Fruit fly (Drosophila melanogaster) whole organism, embryonic: ENCODE results near the gene SPARC.

Source experiments
- Ada2b ChIP-seq: fragments of 200-800 bp; sonication (Bioruptor generic); IDR thresholded peaks from 2 replicates; pipeline ENCODE4 v1.3.6; 2022; ENCODE audit warnings: missing biosample characterization, missing genetic modification characterization
- Adf1 ChIP-seq: fragments of 200-800 bp; sonication (Bioruptor generic); IDR thresholded peaks from 2 replicates; pipeline ENCODE4 v1.3.6; 2022; ENCODE audit warnings: missing biosample characterization, missing genetic modification characterization
- C15 ChIP-seq: fragments of 200-800 bp; sonication (Bioruptor generic); IDR thresholded peaks from 3 replicates; pipeline ENCODE4 v1.3.6; 2022; ENCODE audit warnings: missing biosample characterization, missing genetic modification characterization
- CG10147 ChIP-seq: fragments of 200-800 bp; sonication (Bioruptor generic); optimal IDR thresholded peaks from 2 replicates; lab custom pipeline; 2019; ENCODE audit warnings: missing biosample characterization, mild to moderate bottlenecking, missing genetic modification characterization, moderate library complexity
- CG10267 ChIP-seq: fragments of 200-800 bp; sonication (Bioruptor generic); optimal IDR thresholded peaks from 2 replicates; lab custom pipeline; 2018; ENCODE audit warnings: missing biosample characterization, mild to moderate bottlenecking, missing genetic modification characterization, moderate library complexity
- CG10959 ChIP-seq: fragments of 200-800 bp; sonication (Bioruptor generic); IDR thresholded peaks from 2 replicates; pipeline ENCODE4 v1.3.6; 2022; ENCODE audit warnings: missing biosample characterization, missing genetic modification characterization
- CG11085 ChIP-seq: fragments of 200-800 bp; sonication (Bioruptor generic); IDR thresholded peaks from 2 replicates; pipeline ENCODE4 v1.3.6; 2022; ENCODE audit warnings: missing biosample characterization, missing genetic modification characterization
- CG11504 ChIP-seq: fragments of 200-800 bp; sonication (Bioruptor generic); optimal IDR thresholded peaks from 3 replicates; lab custom pipeline; 2019; ENCODE audit warnings: missing biosample characterization, mild to moderate bottlenecking, missing genetic modification characterization, moderate library complexity
- CG17186 ChIP-seq: fragments of 200-800 bp; sonication (Bioruptor generic); optimal IDR thresholded peaks from 3 replicates; lab custom pipeline; 2017; ENCODE audit warnings: missing biosample characterization, missing genetic modification reagents, missing genetic modification characterization
- CG17359 ChIP-seq: fragments of 200-800 bp; sonication (Bioruptor generic); optimal IDR thresholded peaks from 3 replicates; lab custom pipeline; 2018; ENCODE audit warnings: missing biosample characterization, mild to moderate bottlenecking, missing genetic modification characterization, moderate library complexity
- CG17385 ChIP-seq: fragments of 200-800 bp; sonication (Bioruptor generic); optimal IDR thresholded peaks from 3 replicates; lab custom pipeline; 2018; ENCODE audit warnings: missing biosample characterization, mild to moderate bottlenecking, missing genetic modification characterization
- CG17568 ChIP-seq: fragments of 200-800 bp; sonication (Bioruptor generic); optimal IDR thresholded peaks from 2 replicates; lab custom pipeline; 2018; ENCODE audit warnings: missing biosample characterization, mild to moderate bottlenecking, missing genetic modification characterization, moderate library complexity
- CG17802 ChIP-seq: fragments of 200-800 bp; sonication (Bioruptor generic); optimal IDR thresholded peaks from 2 replicates; lab custom pipeline; 2018; ENCODE audit warnings: missing biosample characterization, mild to moderate bottlenecking, missing genetic modification characterization, moderate library complexity
- CG18476 ChIP-seq: fragments of 200-800 bp; sonication (Bioruptor generic); optimal IDR thresholded peaks from 2 replicates; lab custom pipeline; 2016; ENCODE audit warnings: missing biosample characterization, mild to moderate bottlenecking, missing genetic modification characterization
- CG2199 ChIP-seq: fragments of 200-800 bp; sonication (Bioruptor generic); IDR thresholded peaks from 3 replicates; pipeline ENCODE4 v1.3.6; 2022; ENCODE audit warnings: missing biosample characterization, missing genetic modification characterization
- CG32767 ChIP-seq: fragments of 200-800 bp; sonication (Bioruptor generic); IDR thresholded peaks from 2 replicates; pipeline ENCODE4 v1.3.6; 2022; ENCODE audit warnings: missing biosample characterization, missing genetic modification characterization
- CG34376 ChIP-seq: fragments of 200-800 bp; sonication (Bioruptor generic); optimal IDR thresholded peaks from 2 replicates; lab custom pipeline; 2018; ENCODE audit warnings: missing biosample characterization, mild to moderate bottlenecking, missing genetic modification characterization
- CG3838 ChIP-seq: fragments of 200-800 bp; sonication (Bioruptor generic); optimal IDR thresholded peaks from 3 replicates; lab custom pipeline; 2016; ENCODE audit warnings: missing biosample characterization, missing genetic modification characterization
- CG3847 ChIP-seq: fragments of 200-800 bp; sonication (Bioruptor generic); IDR thresholded peaks from 2 replicates; pipeline ENCODE4 v1.3.6; 2022; ENCODE audit warnings: missing biosample characterization, missing genetic modification characterization
- CG4404 ChIP-seq: fragments of 200-800 bp; sonication (Bioruptor generic); IDR thresholded peaks from 2 replicates; pipeline ENCODE4 v1.3.6; 2022; ENCODE audit warnings: missing biosample characterization, missing genetic modification characterization
- CG4617 ChIP-seq: fragments of 200-800 bp; sonication (Bioruptor generic); optimal IDR thresholded peaks from 3 replicates; lab custom pipeline; 2016; ENCODE audit warnings: missing biosample characterization, missing genetic modification characterization, borderline replicate concordance
- CG4707 ChIP-seq: fragments of 200-800 bp; sonication (Bioruptor generic); optimal IDR thresholded peaks from 2 replicates; lab custom pipeline; 2018; ENCODE audit warnings: missing biosample characterization, mild to moderate bottlenecking, missing genetic modification characterization, moderate library complexity
- CG4730 ChIP-seq: fragments of 200-800 bp; sonication (Bioruptor generic); IDR thresholded peaks from 2 replicates; pipeline ENCODE4 v1.3.6; 2022; ENCODE audit warnings: missing biosample characterization, missing genetic modification characterization
- CG6791 ChIP-seq: fragments of 200-800 bp; sonication (Bioruptor generic); IDR thresholded peaks from 3 replicates; pipeline ENCODE4 v1.3.6; 2022; ENCODE audit warnings: missing biosample characterization, missing genetic modification characterization; ENCODE audit not compliant: partially characterized antibody
- CG8359 ChIP-seq: fragments of 200-800 bp; sonication (Bioruptor generic); optimal IDR thresholded peaks from 2 replicates; lab custom pipeline; 2017; ENCODE audit warnings: missing biosample characterization, mild to moderate bottlenecking, missing genetic modification characterization, borderline replicate concordance
- CG9797 ChIP-seq: fragments of 200-800 bp; sonication (Bioruptor generic); optimal IDR thresholded peaks from 3 replicates; lab custom pipeline; 2018; ENCODE audit warnings: missing biosample characterization, mild to moderate bottlenecking, missing genetic modification characterization
- Dbx ChIP-seq: fragments of 200-800 bp; sonication (Bioruptor generic); IDR thresholded peaks from 3 replicates; pipeline ENCODE4 v1.3.6; 2022; ENCODE audit warnings: missing biosample characterization, missing genetic modification characterization
- E2f1 ChIP-seq: fragments of 200-800 bp; sonication (Bioruptor generic); IDR thresholded peaks from 2 replicates; pipeline ENCODE4 v1.3.6; 2022; ENCODE audit warnings: missing biosample characterization, missing genetic modification characterization
- H2.0 ChIP-seq: fragments of 200-800 bp; sonication (Bioruptor generic); IDR thresholded peaks from 2 replicates; pipeline ENCODE4 v1.3.6; 2022; ENCODE audit warnings: missing biosample characterization, missing genetic modification characterization
- Hand ChIP-seq: fragments of 200-800 bp; sonication (Bioruptor generic); optimal IDR thresholded peaks from 2 replicates; lab custom pipeline; 2017; ENCODE audit warnings: mild to moderate bottlenecking, missing biosample characterization, missing genetic modification reagents, missing genetic modification characterization
- MESR4 ChIP-seq: fragments of 200-800 bp; sonication (Bioruptor generic); optimal IDR thresholded peaks from 2 replicates; lab custom pipeline; 2018; ENCODE audit warnings: missing biosample characterization, mild to moderate bottlenecking, missing genetic modification characterization, moderate library complexity
- Max ChIP-seq: fragments of 200-800 bp; sonication (Bioruptor generic); optimal IDR thresholded peaks from 2 replicates; lab custom pipeline; 2016; ENCODE audit warnings: missing biosample characterization, mild to moderate bottlenecking, missing genetic modification characterization
- Med ChIP-seq: fragments of 200-800 bp; sonication (Bioruptor generic); peaks from one replicate; lab custom pipeline; 2016; ENCODE audit warnings: missing biosample characterization, missing genetic modification characterization, mild to moderate bottlenecking, inconsistent platforms, moderate library complexity
- NK7.1 ChIP-seq: fragments of 200-800 bp; sonication (Bioruptor generic); optimal IDR thresholded peaks from 3 replicates; lab custom pipeline; 2016; ENCODE audit warnings: missing biosample characterization, missing genetic modification characterization
- Opbp ChIP-seq: fragments of 200-800 bp; sonication (Bioruptor generic); IDR thresholded peaks from 3 replicates; pipeline ENCODE4 v1.3.6; 2022; ENCODE audit warnings: missing biosample characterization, missing genetic modification characterization; ENCODE audit not compliant: partially characterized antibody
- bbx ChIP-seq: fragments of 200-800 bp; sonication (Bioruptor generic); IDR thresholded peaks from 2 replicates; pipeline ENCODE4 v1.3.6; 2022; ENCODE audit warnings: missing biosample characterization, missing genetic modification characterization; ENCODE audit not compliant: partially characterized antibody
- croc ChIP-seq: fragments of 200-800 bp; sonication (Bioruptor generic); conservative IDR thresholded peaks from 3 replicates; pipeline ENCODE4 v1.3.6; 2022; ENCODE audit warnings: missing biosample characterization, missing genetic modification characterization
- eyg ChIP-seq: fragments of 200-800 bp; sonication (Bioruptor generic); optimal IDR thresholded peaks from 3 replicates; lab custom pipeline; 2016; ENCODE audit warnings: missing biosample characterization, missing genetic modification characterization
- fd102C ChIP-seq: fragments of 200-800 bp; sonication (Bioruptor generic); optimal IDR thresholded peaks from 2 replicates; lab custom pipeline; 2018; ENCODE audit warnings: missing biosample characterization, mild to moderate bottlenecking, missing genetic modification characterization, moderate library complexity
- gem ChIP-seq: fragments of 200-800 bp; sonication (Bioruptor generic); optimal IDR thresholded peaks from 2 replicates; lab custom pipeline; 2019; ENCODE audit warnings: missing biosample characterization, mild to moderate bottlenecking, missing genetic modification characterization, moderate library complexity
- lilli ChIP-seq: fragments of 200-800 bp; sonication (Bioruptor generic); optimal IDR thresholded peaks from 3 replicates; lab custom pipeline; 2016; ENCODE audit warnings: missing biosample characterization, missing genetic modification characterization
- mirr ChIP-seq: fragments of 200-800 bp; sonication (Bioruptor generic); optimal IDR thresholded peaks from 3 replicates; lab custom pipeline; 2018; ENCODE audit warnings: missing biosample characterization, mild to moderate bottlenecking, missing genetic modification characterization
- pfk ChIP-seq: fragments of 200-800 bp; sonication (Bioruptor generic); optimal IDR thresholded peaks from 2 replicates; lab custom pipeline; 2018; ENCODE audit warnings: missing biosample characterization, mild to moderate bottlenecking, missing genetic modification characterization, moderate library complexity
- pzg ChIP-seq: fragments of 200-800 bp; sonication (Bioruptor generic); optimal IDR thresholded peaks from 3 replicates; lab custom pipeline; 2018; ENCODE audit warnings: missing biosample characterization, mild to moderate bottlenecking, missing genetic modification characterization, moderate library complexity
- sd ChIP-seq: fragments of 200-800 bp; sonication (Bioruptor generic); optimal IDR thresholded peaks from 3 replicates; lab custom pipeline; 2018; ENCODE audit warnings: missing biosample characterization, mild to moderate bottlenecking, missing genetic modification characterization, moderate library complexity
- sens-2 ChIP-seq: fragments of 200-800 bp; sonication (Bioruptor generic); IDR thresholded peaks from 2 replicates; pipeline ENCODE4 v1.3.6; 2022; ENCODE audit warnings: missing biosample characterization, missing genetic modification characterization
- sisA ChIP-seq: fragments of 200-800 bp; sonication (Bioruptor generic); IDR thresholded peaks from 2 replicates; pipeline ENCODE4 v1.3.6; 2022; ENCODE audit warnings: missing biosample characterization, missing genetic modification characterization
- slou ChIP-seq: fragments of 200-800 bp; sonication (Bioruptor generic); optimal IDR thresholded peaks from 3 replicates; lab custom pipeline; 2016; ENCODE audit warnings: missing biosample characterization, missing genetic modification characterization
- sob ChIP-seq: fragments of 200-800 bp; sonication (Bioruptor generic); IDR thresholded peaks from 2 replicates; pipeline ENCODE4 v1.3.6; 2022; ENCODE audit warnings: missing biosample characterization, missing genetic modification characterization
- trem ChIP-seq: fragments of 200-800 bp; optimal IDR thresholded peaks from 3 replicates; lab custom pipeline; 2019; ENCODE audit warnings: missing biosample characterization, mild to moderate bottlenecking, missing genetic modification characterization, moderate library complexity
- twi ChIP-seq: fragments of 200-800 bp; optimal IDR thresholded peaks from 2 replicates; lab custom pipeline; 2019; ENCODE audit warnings: missing biosample characterization, mild to moderate bottlenecking, missing genetic modification characterization, moderate library complexity

The SPARC gene

DNA sequence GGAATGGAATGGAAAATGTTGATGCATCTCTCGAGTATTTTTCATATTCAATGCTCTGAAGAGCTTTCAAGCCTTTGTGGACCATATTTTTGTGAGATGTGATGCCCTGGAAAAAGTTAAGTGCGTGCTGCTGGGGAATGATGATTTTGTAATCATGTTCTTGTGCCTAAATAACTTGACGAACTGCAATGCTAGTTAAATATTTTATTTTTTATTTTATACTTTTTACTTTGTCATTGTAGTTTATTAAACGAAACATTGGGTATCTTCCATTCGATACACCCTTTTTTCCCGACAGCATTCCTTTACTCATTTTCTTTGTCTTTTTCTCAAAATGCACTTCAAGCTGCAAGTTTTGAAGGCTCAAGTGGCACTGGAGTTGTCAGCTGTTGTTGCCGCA lies 28.2 kb upstream of the SPARC start (continued):
- TF ChIP-seq CG10147 (GFP tag; lab: Kevin White, UChicago) (no peak), Max (GFP tag; lab: Kevin White, UChicago) (no peak), mirr (GFP tag; lab: Kevin White, UChicago) (no peak), Hand (GFP tag; lab: Kevin White, UChicago) (no peak), CG4707 (no peak), CG32767 (peak; percentile 56; the same call in 1 of the 2 replicates), H2.0 (peak; percentile 40; the same call in 1 of the 2 replicates), CG17568 (GFP tag; lab: Kevin White, UChicago) (no peak), CG6791 (GFP tag; lab: Robert Waterston, UW) (no peak), sens-2 (GFP tag; lab: Robert Waterston, UW) (no peak), CG17186 (no peak), CG4730 (no peak), CG4404 (GFP tag; lab: Robert Waterston, UW) (peak; percentile 17; the same call in 1 of the 2 replicates), trem (tag; lab: Kevin White, UChicago) (peak; percentile 11), CG3847 (GFP tag; lab: Robert Waterston, UW) (no peak), CG18476 (GFP tag; lab: Kevin White, UChicago) (no peak), Med (peak; percentile 27), bbx (GFP tag; lab: Robert Waterston, UW) (no peak), Ada2b (GFP tag; lab: Robert Waterston, UW) (peak; percentile 25; the same call in 1 of the 2 replicates), CG10267 (peak; percentile 28), sd (tag; lab: Kevin White, UChicago) (peak; percentile 40), Opbp (GFP tag; lab: Robert Waterston, UW) (no peak), CG10959 (peak; percentile 49; the same call in 1 of the 2 replicates), CG2199 (GFP tag; lab: Robert Waterston, UW) (no peak), E2f1 (GFP tag; lab: Robert Waterston, UW) (peak; percentile 34; the same call in 1 of the 2 replicates), NK7.1 (GFP tag; lab: Kevin White, UChicago) (no peak), sisA (GFP tag; lab: Robert Waterston, UW) (peak; percentile 67), CG11504 (peak; percentile 63), pzg (GFP tag; lab: Kevin White, UChicago) (no peak), CG4617 (no peak), Adf1 (no peak), CG17385 (GFP tag; lab: Kevin White, UChicago) (peak; percentile 35), MESR4 (GFP tag; lab: Kevin White, UChicago) (no peak), CG17359 (tag; lab: Kevin White, UChicago) (peak; percentile 67), CG17802 (no peak), croc (GFP tag; lab: Robert Waterston, UW) (peak; percentile 48), pfk (GFP tag; lab: Kevin White, UChicago) (no peak), slou (GFP tag; lab: Kevin White, UChicago) (no peak), CG3838 (GFP tag; lab: Kevin White, UChicago) (no peak), CG34376 (GFP tag; lab: Kevin White, UChicago) (no peak), lilli (GFP tag; lab: Kevin White, UChicago) (peak; percentile 11), fd102C (GFP tag; lab: Kevin White, UChicago) (no peak), eyg (GFP tag; lab: Kevin White, UChicago) (no peak), CG11085 (GFP tag; lab: Robert Waterston, UW) (no peak), C15 (GFP tag; lab: Robert Waterston, UW) (peak; percentile 4; the same call in 1 of the 3 replicates), twi (tag; lab: Kevin White, UChicago) (no peak), sob (GFP tag; lab: Robert Waterston, UW) (peak; percentile 30; the same call in 1 of the 2 replicates), CG9797 (GFP tag; lab: Kevin White, UChicago) (no peak), gem (peak; percentile 72), CG8359 (GFP tag; lab: Kevin White, UChicago) (no peak), Dbx (GFP tag; lab: Robert Waterston, UW) (no peak)
